Fruit fly (Drosophila melanogaster) whole organism, wandering third instar larva: Measurements from ENCODE around the gene GILT1.

ENCODE experiments used
- Abd-B ChIP-seq: fragments of >200 bp; optimal IDR thresholded peaks from 2 replicates; lab custom pipeline; 2017; ENCODE audit warnings: missing biosample characterization, missing genetic modification characterization
- CG32264 ChIP-seq: fragments of 200-800 bp; sonication (Bioruptor generic); optimal IDR thresholded peaks from 2 replicates; lab custom pipeline; 2016; ENCODE audit warnings: missing biosample characterization, missing genetic modification characterization
- CG9705 ChIP-seq: fragments of 200-800 bp; sonication (Bioruptor generic); optimal IDR thresholded peaks from 2 replicates; lab custom pipeline; 2018; ENCODE audit warnings: missing biosample characterization, mild to moderate bottlenecking, missing genetic modification characterization
- CrebA ChIP-seq: fragments of 200-800 bp; sonication (Bioruptor generic); optimal IDR thresholded peaks from 2 replicates; lab custom pipeline; 2016; ENCODE audit warnings: missing biosample characterization, mild to moderate bottlenecking, missing genetic modification characterization, borderline replicate concordance
- Dfd ChIP-seq: fragments of >200 bp; optimal IDR thresholded peaks from 2 replicates; lab custom pipeline; 2017; ENCODE audit warnings: missing biosample characterization, missing genetic modification characterization
- Dif ChIP-seq: fragments of 200-275, 200-300 bp; sonication (Bioruptor generic); optimal IDR thresholded peaks from 2 replicates; lab custom pipeline; 2018; ENCODE audit warnings: missing biosample characterization, missing genetic modification characterization; ENCODE audit not compliant: partially characterized antibody
- GATAd ChIP-seq: sonication (Bioruptor generic); optimal IDR thresholded peaks from 2 replicates; lab custom pipeline; 2016; ENCODE audit warnings: missing biosample characterization, missing genetic modification characterization
- HLH106 ChIP-seq: fragments of 200-800 bp; optimal IDR thresholded peaks from 3 replicates; lab custom pipeline; 2019; ENCODE audit warnings: missing biosample characterization, mild to moderate bottlenecking, missing genetic modification characterization, moderate library complexity
- Hnf4 ChIP-seq: fragments of 200-800 bp; sonication (Bioruptor generic); optimal IDR thresholded peaks from 2 replicates; lab custom pipeline; 2016; ENCODE audit warnings: missing biosample characterization, mild to moderate bottlenecking, missing genetic modification characterization
- Hr78 ChIP-seq: fragments of >200 bp; optimal IDR thresholded peaks from 2 replicates; lab custom pipeline; 2017; ENCODE audit warnings: missing biosample characterization, missing genetic modification characterization
- Hr83 ChIP-seq: fragments of 200-300 bp; sonication (Bioruptor generic); optimal IDR thresholded peaks from 2 replicates; lab custom pipeline; 2016; ENCODE audit warnings: missing biosample characterization, mild to moderate bottlenecking, missing genetic modification characterization, moderate library complexity; ENCODE audit not compliant: poor library complexity, severe bottlenecking
- Jra ChIP-seq: sonication (Bioruptor generic); optimal IDR thresholded peaks from 2 replicates; lab custom pipeline; 2016; ENCODE audit warnings: missing biosample characterization, missing genetic modification characterization
- Mio ChIP-seq: sonication (Bioruptor generic); optimal IDR thresholded peaks from 2 replicates; lab custom pipeline; 2016; ENCODE audit warnings: missing biosample characterization, missing genetic modification characterization
- Myc ChIP-seq: fragments of >200 bp; optimal IDR thresholded peaks from 2 replicates; lab custom pipeline; 2017
- N ChIP-seq: fragments of >200 bp; optimal IDR thresholded peaks from 2 replicates; lab custom pipeline; 2018; ENCODE audit warnings: missing biosample characterization, missing external identifiers, missing genetic modification characterization
- OdsH ChIP-seq: fragments of 200-800 bp; sonication (Bioruptor generic); optimal IDR thresholded peaks from 2 replicates; lab custom pipeline; 2016; ENCODE audit warnings: missing biosample characterization, mild to moderate bottlenecking, missing genetic modification characterization
- Rel ChIP-seq, 2 experiments: fragments of 200-800 bp; sonication (Bioruptor generic) in 1 of 2; optimal IDR thresholded peaks; 2 replicates in 1 of 2; 3 replicates in 1 of 2; lab custom pipeline; 2016 to 2019; ENCODE audit warnings: mild to moderate bottlenecking in 2 of 2, missing biosample characterization in 2 of 2, missing genetic modification characterization in 2 of 2, moderate library complexity in 1 of 2
- Sp1 ChIP-seq: fragments of 200-800 bp; sonication (Bioruptor generic); optimal IDR thresholded peaks from 3 replicates; lab custom pipeline; 2019; ENCODE audit warnings: missing biosample characterization, mild to moderate bottlenecking, missing genetic modification characterization, moderate library complexity
- Vsx2 ChIP-seq: fragments of 200-300, 225-300 bp; sonication (Bioruptor generic); optimal IDR thresholded peaks from 2 replicates; lab custom pipeline; 2018; ENCODE audit warnings: missing biosample characterization, missing genetic modification characterization; ENCODE audit not compliant: partially characterized antibody
- br ChIP-seq: fragments of 200-800 bp; sonication (Bioruptor generic); optimal IDR thresholded peaks from 2 replicates; lab custom pipeline; 2016; ENCODE audit warnings: missing biosample characterization, missing genetic modification characterization
- brk ChIP-seq: fragments of 200-800 bp; sonication (Bioruptor generic); optimal IDR thresholded peaks from 2 replicates; lab custom pipeline; 2016; ENCODE audit warnings: missing biosample characterization, mild to moderate bottlenecking, missing genetic modification characterization
- dl ChIP-seq, 2 experiments: fragments of 175-275, 200-275 bp in 1 of 2; fragments of 200-275 bp in 1 of 2; sonication (Bioruptor generic); optimal IDR thresholded peaks; lab custom pipeline; 2018; ENCODE audit warnings: mild to moderate bottlenecking in 2 of 2, missing biosample characterization in 2 of 2, missing genetic modification characterization in 2 of 2, moderate library complexity in 2 of 2; ENCODE audit not compliant: partially characterized antibody in 2 of 2, insufficient read depth in 1 of 2
- dmrt93B ChIP-seq: fragments of 200-800 bp; sonication (Bioruptor generic); optimal IDR thresholded peaks from 2 replicates; lab custom pipeline; 2018; ENCODE audit warnings: missing biosample characterization, mild to moderate bottlenecking, missing genetic modification characterization
- dsf ChIP-seq: sonication (Bioruptor generic); optimal IDR thresholded peaks from 2 replicates; lab custom pipeline; 2016; ENCODE audit warnings: missing biosample characterization, missing genetic modification characterization, borderline replicate concordance
- ey ChIP-seq: fragments of 200-800 bp; sonication (Bioruptor generic); optimal IDR thresholded peaks from 2 replicates; lab custom pipeline; 2016; ENCODE audit warnings: missing biosample characterization, missing genetic modification characterization
- foxo ChIP-seq, 2 experiments: fragments of 200-800 bp; sonication (Bioruptor generic); optimal IDR thresholded peaks; 2 replicates in 1 of 2; 3 replicates in 1 of 2; lab custom pipeline; 2016 to 2017; ENCODE audit warnings: missing biosample characterization in 2 of 2, missing genetic modification characterization in 2 of 2
- fru ChIP-seq: fragments of 200-800 bp; sonication (Bioruptor generic); optimal IDR thresholded peaks from 3 replicates; lab custom pipeline; 2016; ENCODE audit warnings: missing biosample characterization, mild to moderate bottlenecking, missing genetic modification characterization
- h ChIP-seq: fragments of 200-800 bp; sonication (Bioruptor generic); optimal IDR thresholded peaks from 3 replicates; lab custom pipeline; 2016; ENCODE audit warnings: missing biosample characterization, mild to moderate bottlenecking, missing genetic modification characterization
- jim ChIP-seq: fragments of 175-275, 200-325 bp; sonication (Bioruptor generic); optimal IDR thresholded peaks from 2 replicates; lab custom pipeline; 2016; ENCODE audit warnings: missing biosample characterization, mild to moderate bottlenecking, missing genetic modification characterization
- lola ChIP-seq: fragments of >200 bp; optimal IDR thresholded peaks from 2 replicates; lab custom pipeline; 2017; ENCODE audit warnings: missing biosample characterization, missing genetic modification characterization
- pan ChIP-seq: fragments of >200 bp; optimal IDR thresholded peaks from 2 replicates; lab custom pipeline; 2017
- psq ChIP-seq: fragments of 200-800 bp; sonication (Bioruptor generic); optimal IDR thresholded peaks from 3 replicates; lab custom pipeline; 2017; ENCODE audit warnings: missing biosample characterization, mild to moderate bottlenecking, missing genetic modification characterization, moderate library complexity
- rgr ChIP-seq: fragments of 200-800 bp; sonication (Bioruptor generic); optimal IDR thresholded peaks from 3 replicates; lab custom pipeline; 2016; ENCODE audit warnings: missing biosample characterization, mild to moderate bottlenecking, missing genetic modification characterization
- sage ChIP-seq: fragments of 200-800 bp; sonication (Bioruptor generic); optimal IDR thresholded peaks from 2 replicates; lab custom pipeline; 2016; ENCODE audit warnings: missing biosample characterization, mild to moderate bottlenecking, missing genetic modification characterization
- sv ChIP-seq: fragments of 200-800 bp; sonication (Bioruptor generic); optimal IDR thresholded peaks from 3 replicates; lab custom pipeline; 2016; ENCODE audit warnings: missing biosample characterization, missing genetic modification characterization
- tai ChIP-seq: sonication (Bioruptor generic); optimal IDR thresholded peaks from 2 replicates; lab custom pipeline; 2016; ENCODE audit warnings: missing biosample characterization, missing genetic modification characterization
- usp ChIP-seq: fragments of >200 bp; optimal IDR thresholded peaks from 2 replicates; lab custom pipeline; 2017; ENCODE audit warnings: missing biosample characterization, missing genetic modification characterization
- woc ChIP-seq: sonication (Bioruptor generic); optimal IDR thresholded peaks from 2 replicates; lab custom pipeline; 2016; ENCODE audit warnings: missing biosample characterization, mild to moderate bottlenecking, missing genetic modification characterization

The GILT1 gene

dm6 chr3R:13404841-13405441 lies 3.3 kb upstream of the GILT1 start, which contains the start of gene yellow-e3:
Gene yellow-e3, minus strand, starts transcription at chr3R:13404870.
- TF ChIP-seq h (GFP tag; lab: Kevin White, UChicago) = peak; percentile 6
- TF ChIP-seq Abd-B = no peak

- TF ChIP-seq dl (GFP tag; optimal IDR thresholded peaks at IDR 0.05; lab: Kevin White, UChicago; ENCODE audit: insufficient read depth in 1 of 2, partially characterized antibody in 2 of 2) = peak; percentile 30 to 85
- TF ChIP-seq Vsx2 (GFP tag; lab: Kevin White, UChicago) = peak; percentile 99
- TF ChIP-seq rgr (GFP tag; lab: Kevin White, UChicago) = no peak
- peak; percentile 99 for TF ChIP-seq Dif
- TF ChIP-seq Hnf4 (GFP tag; lab: Kevin White, UChicago) = peak; percentile 25
- peak; percentile 15 for TF ChIP-seq HLH106 (tag; lab: Kevin White, UChicago)
- TF ChIP-seq, all 38 proteins: peak for 5
Measured at dm6 chr3R:13403032-13403459, 1.4 kb upstream of the GILT1 start, which contains the start of gene Dpm3. Gene Dpm3, minus strand, starts transcription at chr3R:13403051.

- TF ChIP-seq fru (GFP tag; lab: Kevin White, UChicago) = peak; percentile 95
- peak; percentile 93 for TF ChIP-seq HLH106 (tag; lab: Kevin White, UChicago)
- TF ChIP-seq h (GFP tag; lab: Kevin White, UChicago) = peak; percentile 94
- peak; percentile 76 for TF ChIP-seq CG32264 (GFP tag; lab: Kevin White, UChicago)
- peak; percentile 81 for TF ChIP-seq CG9705
- TF ChIP-seq Mio = peak; percentile 24
- peak; percentile 59 for TF ChIP-seq Dif
- TF ChIP-seq Rel (GFP tag; optimal IDR thresholded peaks at IDR 0.05; lab: Kevin White, UChicago) = peak; percentile 31
- TF ChIP-seq Rel (tag; optimal IDR thresholded peaks at IDR 0.05; lab: Kevin White, UChicago) = peak; percentile 65
- TF ChIP-seq ey (GFP tag; lab: Kevin White, UChicago) = peak; percentile 94
- TF ChIP-seq Hr78 (GFP tag; lab: Kevin White, UChicago) = no peak
- TF ChIP-seq Jra (GFP tag; lab: Kevin White, UChicago) = peak; percentile 85
- TF ChIP-seq sv (GFP tag; lab: Kevin White, UChicago) = peak; percentile 85
- TF ChIP-seq GATAd (GFP tag; lab: Kevin White, UChicago) = no peak
- TF ChIP-seq sage (GFP tag; lab: Kevin White, UChicago) = peak; percentile 86
- TF ChIP-seq foxo (GFP tag; optimal IDR thresholded peaks at IDR 0.05; lab: Kevin White, UChicago) = peak; percentile 68 to 94
- no peak for TF ChIP-seq jim (GFP tag; lab: Kevin White, UChicago)
- TF ChIP-seq dmrt93B (GFP tag; lab: Kevin White, UChicago) = peak; percentile 81
- peak; percentile 92 for TF ChIP-seq woc
- no peak for TF ChIP-seq Myc
- peak; percentile 95 for TF ChIP-seq OdsH (GFP tag; lab: Kevin White, UChicago)
- peak; percentile 76 for TF ChIP-seq tai (GFP tag; lab: Kevin White, UChicago)
- peak; percentile 95 for TF ChIP-seq br (GFP tag; lab: Kevin White, UChicago)
- TF ChIP-seq CrebA = peak; percentile 27
- TF ChIP-seq brk (GFP tag; lab: Kevin White, UChicago) = peak; percentile 80
- TF ChIP-seq Abd-B = no peak
- peak; percentile 91 for TF ChIP-seq Hnf4 (GFP tag; lab: Kevin White, UChicago)
- TF ChIP-seq lola (GFP tag; lab: Kevin White, UChicago) = no peak
- no peak for TF ChIP-seq dl (GFP tag; optimal IDR thresholded peaks at IDR 0.05; lab: Kevin White, UChicago; ENCODE audit: insufficient read depth in 1 of 2, partially characterized antibody in 2 of 2)
- no peak for TF ChIP-seq N (GFP tag; lab: Kevin White, UChicago)
- peak; percentile 47 for TF ChIP-seq Vsx2 (GFP tag; lab: Kevin White, UChicago)
- no peak for TF ChIP-seq usp (GFP tag; lab: Kevin White, UChicago)
- TF ChIP-seq Sp1 (GFP tag; lab: Kevin White, UChicago) = peak; percentile 95
- TF ChIP-seq Hr83 (GFP tag; lab: Kevin White, UChicago) = no peak
- TF ChIP-seq dsf (GFP tag; lab: Kevin White, UChicago) = peak; percentile 73
- peak; percentile 93 for TF ChIP-seq rgr (GFP tag; lab: Kevin White, UChicago)
- peak; percentile 90 for TF ChIP-seq psq
- no peak for TF ChIP-seq pan
- TF ChIP-seq Dfd (GFP tag; lab: Kevin White, UChicago) = no peak
Measured at dm6 chr3R:13400902-13401721, 550 bp downstream of the GILT1 start.
